Worm (Caenorhabditis elegans) whole organism, late embryonic: ENCODE data around the gene srg-40.

Experiments
- mec-3 ChIP-seq: sonication (generic microtip); optimal IDR thresholded peaks from 2 replicates; lab custom pipeline; 2016; ENCODE audit warnings: borderline replicate concordance, missing genetic modification characterization, missing compliant biosample characterization
- nfya-1 ChIP-seq: sonication (generic microtip); optimal IDR thresholded peaks from 2 replicates; lab custom pipeline; 2017; ENCODE audit warnings: missing genetic modification characterization, mild to moderate bottlenecking, missing compliant biosample characterization, antibody characterized with exemption, moderate library complexity

DNA sequence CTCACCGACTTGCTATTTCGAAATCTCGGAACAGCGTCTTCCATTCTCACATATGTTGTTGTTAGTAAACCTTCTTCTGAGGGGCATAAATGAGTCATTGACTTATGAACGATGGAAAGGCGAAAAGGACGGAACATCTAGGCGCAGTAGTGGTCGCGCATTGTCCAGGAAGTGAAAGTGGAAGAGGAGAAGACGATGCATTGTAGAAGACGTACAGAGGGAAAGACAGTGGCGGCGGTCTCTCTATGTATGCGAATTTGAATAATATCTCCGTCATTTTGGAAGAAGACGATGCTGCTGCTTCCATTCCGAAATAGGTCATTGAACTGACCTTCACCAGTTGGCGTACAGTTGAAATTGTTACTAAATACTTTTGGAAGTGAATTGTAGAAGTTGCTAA is 33.7 kb upstream of the srg-40 start:
- TF ChIP-seq nfya-1 (tag; lab: Kevin White, UChicago) (no peak), mec-3 (tag; lab: Kevin White, UChicago) (no peak)
